Worm (Caenorhabditis elegans): Measurements from ENCODE around the gene adm-2.

DNA sequence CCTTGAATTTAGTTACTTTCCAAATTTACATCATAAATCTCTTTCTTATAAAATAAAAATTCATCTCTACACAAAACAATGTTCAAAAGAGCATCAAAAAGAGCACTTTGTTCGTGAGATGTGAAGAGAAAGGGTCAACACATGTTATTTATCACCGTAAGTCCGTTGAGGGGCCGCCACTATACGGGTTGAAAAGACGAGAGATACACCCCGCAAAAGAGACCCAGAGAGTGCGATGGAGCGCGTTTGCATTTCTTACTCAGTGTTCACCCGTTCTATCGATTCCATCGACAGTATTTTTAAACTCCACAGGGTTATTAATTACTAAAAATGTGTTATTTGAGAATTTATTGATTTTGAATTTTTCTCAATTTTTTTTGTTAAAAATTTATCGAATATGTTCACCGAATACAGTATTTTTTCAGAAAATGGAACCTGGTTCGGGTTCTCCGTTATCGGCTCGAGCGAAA is 39.2 kb downstream of the adm-2 start, which contains the start of gene pix-1:
- TF ChIP-seq W03F9.2 (tag; optimal IDR thresholded peaks at IDR 0.05) (no peak), him-1 (tag; optimal IDR thresholded peaks at IDR 0.05) (peak; percentile 20), dao-5 (tag; optimal IDR thresholded peaks at IDR 0.05) (no peak)
